Fruit fly (Drosophila melanogaster) whole organism, pupa: ENCODE measurements around the gene CG3581.

ENCODE experiments used
- CG12605 ChIP-seq: fragments of 200-800 bp; sonication (Bioruptor generic); IDR thresholded peaks from 2 replicates; pipeline ENCODE4 v1.3.6; 2022; ENCODE audit warnings: missing biosample characterization, missing genetic modification characterization
- CG13204 ChIP-seq: fragments of 200-800 bp; sonication (Bioruptor generic); optimal IDR thresholded peaks from 2 replicates; lab custom pipeline; 2018; ENCODE audit warnings: missing biosample characterization, mild to moderate bottlenecking, missing genetic modification characterization, moderate library complexity
- CG14655 ChIP-seq: fragments of 200-800 bp; sonication (Bioruptor generic); optimal IDR thresholded peaks from 3 replicates; lab custom pipeline; 2017; ENCODE audit warnings: mild to moderate bottlenecking, missing biosample characterization, missing genetic modification reagents, missing genetic modification characterization
- CG15710 ChIP-seq: fragments of 200-800 bp; sonication (Bioruptor generic); optimal IDR thresholded peaks from 2 replicates; lab custom pipeline; 2018; ENCODE audit warnings: missing biosample characterization, mild to moderate bottlenecking, missing genetic modification characterization, moderate library complexity
- CG34367 ChIP-seq: fragments of 200-800 bp; sonication (Bioruptor generic); optimal IDR thresholded peaks from 2 replicates; lab custom pipeline; 2018; ENCODE audit warnings: missing biosample characterization, mild to moderate bottlenecking, missing genetic modification characterization
- CG8301 ChIP-seq: fragments of 200-800 bp; sonication (Bioruptor generic); optimal IDR thresholded peaks from 2 replicates; lab custom pipeline; 2018; ENCODE audit warnings: missing biosample characterization, mild to moderate bottlenecking, missing genetic modification characterization
- CG9948 ChIP-seq: fragments of 200-800 bp; sonication (Bioruptor generic); optimal IDR thresholded peaks from 2 replicates; lab custom pipeline; 2018; ENCODE audit warnings: missing biosample characterization, mild to moderate bottlenecking, missing genetic modification characterization, moderate library complexity
- EcR ChIP-seq: fragments of 200-800 bp; sonication (Bioruptor generic); optimal IDR thresholded peaks from 3 replicates; lab custom pipeline; 2019; ENCODE audit warnings: missing biosample characterization, missing genetic modification characterization, mild to moderate bottlenecking, moderate library complexity, missing genetic modification reagents
- Pif1A ChIP-seq: fragments of 200-800 bp; sonication (Bioruptor generic); optimal IDR thresholded peaks from 3 replicates; lab custom pipeline; 2016; ENCODE audit warnings: missing biosample characterization, missing genetic modification characterization
- Pif1B ChIP-seq: fragments of 200-800 bp; sonication (Bioruptor generic); optimal IDR thresholded peaks from 3 replicates; lab custom pipeline; 2016; ENCODE audit warnings: missing biosample characterization, missing genetic modification characterization
- Snoo ChIP-seq: fragments of 200-800 bp; sonication (Bioruptor generic); optimal IDR thresholded peaks from 3 replicates; lab custom pipeline; 2017; ENCODE audit warnings: missing biosample characterization, mild to moderate bottlenecking, missing genetic modification characterization, inconsistent platforms
- fd96Ca ChIP-seq: fragments of 200-800 bp; sonication (Bioruptor generic); IDR thresholded peaks from 3 replicates; pipeline ENCODE4 v1.3.6; 2022; ENCODE audit warnings: missing biosample characterization, missing genetic modification characterization
- gl ChIP-seq: fragments of 200-800 bp; sonication (Bioruptor generic); optimal IDR thresholded peaks from 2 replicates; lab custom pipeline; 2018; ENCODE audit warnings: missing biosample characterization, mild to moderate bottlenecking, missing genetic modification characterization
- rn ChIP-seq: fragments of 200-800 bp; sonication (Bioruptor generic); IDR thresholded peaks from 2 replicates; pipeline ENCODE4 v1.3.6; 2022; ENCODE audit warnings: missing biosample characterization, missing genetic modification characterization

DNA sequence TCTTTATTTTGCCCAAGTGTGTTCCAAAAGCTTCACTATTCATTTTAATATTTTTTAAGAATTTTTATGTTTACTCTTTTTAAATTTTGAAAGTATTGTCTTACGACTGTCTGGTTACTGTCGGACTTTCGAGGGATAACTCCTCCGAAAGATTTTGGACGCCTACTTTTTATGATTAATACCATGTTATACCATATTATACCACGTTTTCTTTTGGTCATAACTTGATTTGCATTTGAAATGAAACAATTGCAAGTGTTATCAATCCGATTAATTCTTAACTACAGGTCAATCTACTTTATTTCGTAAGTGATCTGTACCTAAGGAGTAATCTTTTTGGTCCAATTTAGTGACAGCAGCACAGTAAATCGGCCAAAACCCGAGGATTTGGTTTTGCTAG is 1.3 kb upstream of the CG3581 start, which contains the start of gene CG31404:
- TF ChIP-seq EcR (no peak), Snoo (no peak), gl (tag; lab: Kevin White, UChicago) (no peak), CG15710 (tag; lab: Kevin White, UChicago) (no peak), CG14655 (GFP tag; lab: Kevin White, UChicago) (no peak), CG9948 (tag; lab: Kevin White, UChicago) (no peak), fd96Ca (GFP tag; lab: Robert Waterston, UW) (no peak), CG12605 (GFP tag; lab: Robert Waterston, UW) (no peak), CG34367 (tag; lab: Kevin White, UChicago) (no peak), CG8301 (tag; lab: Kevin White, UChicago) (no peak), rn (GFP tag; lab: Robert Waterston, UW) (no peak), Pif1A (no peak), CG13204 (GFP tag; lab: Kevin White, UChicago) (no peak), Pif1B (GFP tag; lab: Kevin White, UChicago) (no peak)
